Fruit fly (Drosophila melanogaster) whole organism, prepupa: ENCODE results near the gene TwdlC.

Experiments used
- CG1621 ChIP-seq: fragments of 200-800 bp; sonication (Bioruptor generic); optimal IDR thresholded peaks from 3 replicates; lab custom pipeline; 2018; ENCODE audit warnings: missing biosample characterization, mild to moderate bottlenecking, missing genetic modification characterization
- CG31627 ChIP-seq: fragments of 200-800 bp; sonication (Bioruptor generic); optimal IDR thresholded peaks from 3 replicates; lab custom pipeline; 2016; ENCODE audit warnings: missing biosample characterization, missing genetic modification characterization
- CG6276 ChIP-seq: fragments of 200-800 bp; sonication (Bioruptor generic); optimal IDR thresholded peaks from 2 replicates; lab custom pipeline; 2017; ENCODE audit warnings: missing biosample characterization, mild to moderate bottlenecking, missing genetic modification characterization
- CG8319 ChIP-seq: fragments of 200-800 bp; sonication (Bioruptor generic); optimal IDR thresholded peaks from 3 replicates; lab custom pipeline; 2016; ENCODE audit warnings: missing biosample characterization, missing genetic modification characterization
- Lpt ChIP-seq: fragments of 200-800 bp; sonication (Bioruptor generic); optimal IDR thresholded peaks from 3 replicates; lab custom pipeline; 2016; ENCODE audit warnings: missing biosample characterization, missing genetic modification characterization

dm6 chr3R:27040044-27040443 lies 45.4 kb downstream of the TwdlC start:
- TF ChIP-seq CG1621 (tag; lab: Kevin White, UChicago) (no peak), CG8319 (GFP tag; lab: Kevin White, UChicago) (no peak), Lpt (GFP tag; lab: Kevin White, UChicago) (no peak), CG6276 (GFP tag; lab: Kevin White, UChicago) (no peak), CG31627 (GFP tag; lab: Kevin White, UChicago) (no peak)
